Worm (Caenorhabditis elegans): ENCODE results near the gene scav-3.

- TF ChIP-seq snpc-4 (tag; optimal IDR thresholded peaks at IDR 0.05) (peak; percentile 37), mdl-1 (tag; optimal IDR thresholded peaks at IDR 0.05) (no peak), zag-1 (tag; optimal IDR thresholded peaks at IDR 0.05) (no peak), unc-62 (GFP tag; optimal IDR thresholded peaks at IDR 0.05) (no peak), nhr-23 (tag; optimal IDR thresholded peaks at IDR 0.05) (no peak), unc-39 (tag; optimal IDR thresholded peaks at IDR 0.05) (no peak), egl-27 (tag; optimal IDR thresholded peaks at IDR 0.05) (no peak), skn-1 (tag; optimal IDR thresholded peaks at IDR 0.05) (no peak), ceh-82 (tag; optimal IDR thresholded peaks at IDR 0.05) (no peak), fos-1 (tag; optimal IDR thresholded peaks at IDR 0.05) (no peak), nhr-6 (tag; optimal IDR thresholded peaks at IDR 0.05) (no peak), ZK546.5 (tag; optimal IDR thresholded peaks at IDR 0.05) (no peak), nhr-237 (tag; optimal IDR thresholded peaks at IDR 0.05) (no peak), mbf-1 (tag; optimal IDR thresholded peaks at IDR 0.05) (no peak)
Observed at ce11 chrIII:12453315-12453714, 3.3 kb downstream of the scav-3 start, which contains the start of gene ani-1.
